Fruit fly (Drosophila melanogaster): ENCODE results near the gene CG1233.

CG1233 gene

dm6 chr3L:361201-361600, at the start of gene CG1233, which contains the start of gene Cdc5:
TSS of gene CG1233 (plus strand) at chr3L:361472.
TSS of gene Cdc5 (minus strand) at chr3L:361383.
- TF ChIP-seq Mnt (GFP tag; optimal IDR thresholded peaks at IDR 0.05) (peak; percentile 68), CG12768 (GFP tag; optimal IDR thresholded peaks at IDR 0.05) (no peak), CG7101 (tag; optimal IDR thresholded peaks at IDR 0.05) (peak; percentile 3), CG14711 (tag; optimal IDR thresholded peaks at IDR 0.05) (peak; percentile 33), tj (GFP tag; optimal IDR thresholded peaks at IDR 0.05) (peak; percentile 29), bab1 (GFP tag; optimal IDR thresholded peaks at IDR 0.05) (peak; percentile 89), CG1620 (GFP tag; optimal IDR thresholded peaks at IDR 0.05) (peak; percentile 12), CG33017 (tag; optimal IDR thresholded peaks at IDR 0.05) (no peak), CG7045 (GFP tag; optimal IDR thresholded peaks at IDR 0.05) (no peak), Hr96 (GFP tag; optimal IDR thresholded peaks at IDR 0.05) (peak; percentile 14), CG11617 (GFP tag; optimal IDR thresholded peaks at IDR 0.05) (peak; percentile 24)

- TF ChIP-seq kay (GFP tag; ENCODE audit: borderline replicate concordance) (no peak), bab1 (GFP tag; optimal IDR thresholded peaks at IDR 0.05) (peak; percentile 20), CG33017 (tag; optimal IDR thresholded peaks at IDR 0.05) (peak; percentile 23), CG12768 (GFP tag; optimal IDR thresholded peaks at IDR 0.05) (peak; percentile 23), Hr96 (GFP tag; optimal IDR thresholded peaks at IDR 0.05) (no peak), CG7101 (tag; optimal IDR thresholded peaks at IDR 0.05) (peak; percentile 2), cic (GFP tag; optimal IDR thresholded peaks at IDR 0.05) (peak; percentile 82)
These were observed 49.7 kb upstream of the CG1233 start for dm6 chr3L:311607-312006.

- no peak for TF ChIP-seq toe (GFP tag; optimal IDR thresholded peaks at IDR 0.05)
- TF ChIP-seq cnc (optimal IDR thresholded peaks at IDR 0.05): no peak
- no peak for TF ChIP-seq cic (GFP tag; optimal IDR thresholded peaks at IDR 0.05)
- no peak for TF ChIP-seq CG7045 (GFP tag; optimal IDR thresholded peaks at IDR 0.05)
- TF ChIP-seq CG7101 (tag; optimal IDR thresholded peaks at IDR 0.05): no peak
- no peak for TF ChIP-seq CG14711 (tag; optimal IDR thresholded peaks at IDR 0.05)
- no peak for TF ChIP-seq Mnt (GFP tag; optimal IDR thresholded peaks at IDR 0.05)
- no peak for TF ChIP-seq ovo (GFP tag; optimal IDR thresholded peaks at IDR 0.05)
- TF ChIP-seq bab1 (GFP tag; optimal IDR thresholded peaks at IDR 0.05): no peak
- TF ChIP-seq Clk (GFP tag; optimal IDR thresholded peaks at IDR 0.05): no peak
- TF ChIP-seq Hr96 (GFP tag; optimal IDR thresholded peaks at IDR 0.05): no peak
- no peak for TF ChIP-seq Crg-1 (GFP tag; optimal IDR thresholded peaks at IDR 0.05)
- no peak for TF ChIP-seq CG5204 (GFP tag; optimal IDR thresholded peaks at IDR 0.05)
- TF ChIP-seq CG11617 (GFP tag; optimal IDR thresholded peaks at IDR 0.05): no peak
- TF ChIP-seq CG33017 (tag; optimal IDR thresholded peaks at IDR 0.05): no peak
- no peak for TF ChIP-seq CG12768 (GFP tag; optimal IDR thresholded peaks at IDR 0.05)
- no peak for TF ChIP-seq tj (GFP tag; optimal IDR thresholded peaks at IDR 0.05)
- no peak for TF ChIP-seq CG1620 (GFP tag; optimal IDR thresholded peaks at IDR 0.05)
- TF ChIP-seq kay (GFP tag; ENCODE audit: borderline replicate concordance): no peak
- TF ChIP-seq pad (GFP tag; optimal IDR thresholded peaks at IDR 0.05): no peak
These were observed 48.9 kb upstream of the CG1233 start for dm6 chr3L:312323-312722.

DNA sequence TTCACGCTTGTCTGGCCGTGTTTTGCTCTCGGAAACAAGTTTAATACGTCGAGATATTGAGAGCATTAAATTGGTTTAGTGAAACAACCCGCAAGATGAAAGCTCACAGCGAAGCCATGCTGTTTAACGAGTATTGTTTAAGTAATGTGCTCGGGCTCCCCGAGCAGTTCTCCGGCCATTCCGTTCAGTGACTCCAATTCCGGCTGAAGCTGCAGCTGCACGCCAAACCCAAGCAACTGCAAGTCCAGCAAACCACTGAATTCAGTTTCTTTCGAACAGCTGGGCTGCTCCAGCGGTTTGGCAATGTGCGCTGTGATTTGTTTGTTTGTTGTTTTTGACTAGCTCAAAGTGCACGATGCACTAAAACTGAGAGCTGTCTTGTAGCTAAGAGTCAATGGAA, 46.1 kb upstream of the CG1233 start:
- no peak for TF ChIP-seq ovo (GFP tag; optimal IDR thresholded peaks at IDR 0.05)
- no peak for TF ChIP-seq CG7101 (tag; optimal IDR thresholded peaks at IDR 0.05)
- no peak for TF ChIP-seq cic (GFP tag; optimal IDR thresholded peaks at IDR 0.05)
- no peak for TF ChIP-seq CG7045 (GFP tag; optimal IDR thresholded peaks at IDR 0.05)
- TF ChIP-seq toe (GFP tag; optimal IDR thresholded peaks at IDR 0.05): no peak
- TF ChIP-seq pad (GFP tag; optimal IDR thresholded peaks at IDR 0.05): no peak
- no peak for TF ChIP-seq tj (GFP tag; optimal IDR thresholded peaks at IDR 0.05)
- no peak for TF ChIP-seq Clk (GFP tag; optimal IDR thresholded peaks at IDR 0.05)
- no peak for TF ChIP-seq CG14711 (tag; optimal IDR thresholded peaks at IDR 0.05)
- TF ChIP-seq Hr96 (GFP tag; optimal IDR thresholded peaks at IDR 0.05): no peak
- no peak for TF ChIP-seq kay (GFP tag; ENCODE audit: borderline replicate concordance)
- TF ChIP-seq Crg-1 (GFP tag; optimal IDR thresholded peaks at IDR 0.05): no peak
- TF ChIP-seq CG1620 (GFP tag; optimal IDR thresholded peaks at IDR 0.05): no peak
- TF ChIP-seq Mnt (GFP tag; optimal IDR thresholded peaks at IDR 0.05): no peak
- no peak for TF ChIP-seq CG11617 (GFP tag; optimal IDR thresholded peaks at IDR 0.05)

DNA sequence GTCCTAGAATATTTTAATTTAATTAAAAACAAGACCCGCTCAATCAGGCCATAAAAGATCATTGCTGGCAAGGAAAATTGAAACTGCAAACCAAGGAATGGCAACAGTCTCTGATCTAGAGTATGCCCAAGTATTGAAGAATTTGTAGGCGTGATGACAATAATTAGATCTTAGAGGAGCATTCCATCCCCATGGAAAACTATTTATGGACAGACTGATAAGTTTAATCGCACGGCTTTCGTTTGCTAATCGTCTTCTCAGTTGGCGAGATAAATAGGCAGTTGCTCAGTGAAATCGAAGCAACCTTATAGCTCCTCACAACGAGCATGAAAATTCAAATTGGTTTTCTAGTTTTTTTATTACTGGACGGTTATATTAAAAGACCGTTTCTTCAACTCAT, 44.5 kb upstream of the CG1233 start, which contains the start of gene ddbt:
Gene ddbt (plus strand): TSS at position 301 of the 400 bp plus-strand sequence.
- no peak for TF ChIP-seq CG11617 (GFP tag; optimal IDR thresholded peaks at IDR 0.05)
- TF ChIP-seq Mnt (GFP tag; optimal IDR thresholded peaks at IDR 0.05): no peak
- no peak for TF ChIP-seq pad (GFP tag; optimal IDR thresholded peaks at IDR 0.05)

dm6 chr3L:319145-320009, 41.9 kb upstream of the CG1233 start, which contains the start of gene fwd:
TSS of gene fwd (minus strand) at chr3L:319884.
- TF ChIP-seq CG5204 (GFP tag; optimal IDR thresholded peaks at IDR 0.05) (no peak), toe (GFP tag; optimal IDR thresholded peaks at IDR 0.05) (no peak), Clk (GFP tag; optimal IDR thresholded peaks at IDR 0.05) (no peak), cic (GFP tag; optimal IDR thresholded peaks at IDR 0.05) (peak; percentile 47), kay (GFP tag; ENCODE audit: borderline replicate concordance) (no peak), CG33017 (tag; optimal IDR thresholded peaks at IDR 0.05) (peak; percentile 22), cnc (optimal IDR thresholded peaks at IDR 0.05) (no peak), Hr96 (GFP tag; optimal IDR thresholded peaks at IDR 0.05) (no peak), CG14711 (tag; optimal IDR thresholded peaks at IDR 0.05) (no peak), CG11617 (GFP tag; optimal IDR thresholded peaks at IDR 0.05) (peak; percentile 57), Crg-1 (GFP tag; optimal IDR thresholded peaks at IDR 0.05) (no peak), Mnt (GFP tag; optimal IDR thresholded peaks at IDR 0.05) (no peak), CG12768 (GFP tag; optimal IDR thresholded peaks at IDR 0.05) (no peak), pad (GFP tag; optimal IDR thresholded peaks at IDR 0.05) (peak; percentile 51), ovo (GFP tag; optimal IDR thresholded peaks at IDR 0.05) (peak; percentile 52), CG7045 (GFP tag; optimal IDR thresholded peaks at IDR 0.05) (no peak), CG7101 (tag; optimal IDR thresholded peaks at IDR 0.05) (peak; percentile 51), CG1620 (GFP tag; optimal IDR thresholded peaks at IDR 0.05) (peak; percentile 23), bab1 (GFP tag; optimal IDR thresholded peaks at IDR 0.05) (peak; percentile 70), tj (GFP tag; optimal IDR thresholded peaks at IDR 0.05) (peak; percentile 18)
